Worm (Caenorhabditis elegans) whole organism, mixed stage, embryonic: ENCODE data around the gene nhl-1.

Experiments used
- M03D4.4 ChIP-seq: sonication (generic microtip); optimal IDR thresholded peaks from 2 replicates; lab custom pipeline; 2017; ENCODE audit warnings: mild to moderate bottlenecking, missing genetic modification characterization, missing compliant biosample characterization
- ceh-39 ChIP-seq: fragments of 150-350 bp; optimal IDR thresholded peaks from 2 replicates; lab custom pipeline; 2014; ENCODE audit warnings: missing biosample characterization, missing genetic modification characterization
- ceh-43 ChIP-seq: fragments of 200-800 bp; sonication (Bioruptor generic); optimal IDR thresholded peaks from 2 replicates; lab custom pipeline; 2018; ENCODE audit warnings: mild to moderate bottlenecking, missing genetic modification characterization, moderate library complexity, missing compliant biosample characterization
- ceh-83 ChIP-seq: fragments of 200-800 bp; sonication (Bioruptor generic); optimal IDR thresholded peaks from 2 replicates; lab custom pipeline; 2018; ENCODE audit warnings: mild to moderate bottlenecking, missing genetic modification characterization, missing compliant biosample characterization
- ces-1 ChIP-seq: fragments of 150-350 bp; optimal IDR thresholded peaks from 2 replicates; lab custom pipeline; 2014; ENCODE audit warnings: missing biosample characterization, missing genetic modification reagents, missing genetic modification characterization
- cnd-1 ChIP-seq: fragments of 200-800 bp; sonication (Bioruptor generic); optimal IDR thresholded peaks from 2 replicates; lab custom pipeline; 2018; ENCODE audit warnings: mild to moderate bottlenecking, missing genetic modification characterization, missing compliant biosample characterization
- drap-1 ChIP-seq: fragments of 200-800 bp; sonication (Bioruptor generic); optimal IDR thresholded peaks from 3 replicates; lab custom pipeline; 2018; ENCODE audit warnings: mild to moderate bottlenecking, missing genetic modification characterization, missing compliant biosample characterization
- elt-1 ChIP-seq: sonication (generic microtip); optimal IDR thresholded peaks from 2 replicates; lab custom pipeline; 2017; ENCODE audit warnings: missing genetic modification characterization, mild to moderate bottlenecking, missing compliant biosample characterization, antibody characterized with exemption, moderate library complexity, borderline replicate concordance; ENCODE audit not compliant: insufficient read depth
- elt-3 ChIP-seq: fragments of 150-350 bp; optimal IDR thresholded peaks from 2 replicates; lab custom pipeline; 2014; ENCODE audit warnings: missing biosample characterization, missing genetic modification characterization
- flh-1 ChIP-seq: fragments of 200-800 bp; sonication (Bioruptor generic); optimal IDR thresholded peaks from 2 replicates; lab custom pipeline; 2018; ENCODE audit warnings: mild to moderate bottlenecking, missing genetic modification characterization, moderate library complexity, missing compliant biosample characterization
- ham-2 ChIP-seq: fragments of 200-800 bp; sonication (Bioruptor generic); optimal IDR thresholded peaks from 2 replicates; lab custom pipeline; 2018; ENCODE audit warnings: mild to moderate bottlenecking, missing genetic modification characterization, missing compliant biosample characterization
- lin-13 ChIP-seq: fragments of 150-350 bp; optimal IDR thresholded peaks from 2 replicates; lab custom pipeline; 2014; ENCODE audit warnings: missing biosample characterization, missing genetic modification characterization
- lin-32 ChIP-seq: fragments of 200-800 bp; sonication (Bioruptor generic); optimal IDR thresholded peaks from 2 replicates; lab custom pipeline; 2018; ENCODE audit warnings: mild to moderate bottlenecking, missing genetic modification characterization, missing compliant biosample characterization
- lsy-2 ChIP-seq: fragments of 150-350 bp; optimal IDR thresholded peaks from 2 replicates; lab custom pipeline; 2014; ENCODE audit warnings: missing biosample characterization, missing genetic modification characterization
- mab-5 ChIP-seq: fragments of 150-350 bp; optimal IDR thresholded peaks from 2 replicates; lab custom pipeline; 2014; ENCODE audit warnings: missing biosample characterization, missing genetic modification characterization
- mep-1 ChIP-seq: fragments of 150-350 bp; optimal IDR thresholded peaks from 2 replicates; lab custom pipeline; 2017; ENCODE audit warnings: missing biosample characterization, missing genetic modification reagents, missing genetic modification characterization, inconsistent platforms
- mls-2 ChIP-seq: sonication (generic microtip); optimal IDR thresholded peaks from 2 replicates; lab custom pipeline; 2016; ENCODE audit warnings: mild to moderate bottlenecking, missing genetic modification characterization, moderate library complexity, missing compliant biosample characterization
- nhr-12 ChIP-seq: fragments of 150-350 bp; optimal IDR thresholded peaks from 2 replicates; lab custom pipeline; 2014; ENCODE audit warnings: missing biosample characterization, missing genetic modification characterization
- nhr-2 ChIP-seq: fragments of 150-350 bp; optimal IDR thresholded peaks from 2 replicates; lab custom pipeline; 2014; ENCODE audit warnings: missing biosample characterization, missing genetic modification characterization
- nhr-237 ChIP-seq: fragments of 150-350 bp; optimal IDR thresholded peaks from 2 replicates; lab custom pipeline; 2014; ENCODE audit warnings: missing biosample characterization, missing genetic modification characterization
- nhr-28 ChIP-seq: fragments of 150-350 bp; optimal IDR thresholded peaks from 2 replicates; lab custom pipeline; 2014; ENCODE audit warnings: missing biosample characterization, missing genetic modification characterization
- nhr-76 ChIP-seq: sonication (generic microtip); optimal IDR thresholded peaks from 2 replicates; lab custom pipeline; 2017; ENCODE audit warnings: missing biosample characterization, missing genetic modification characterization
- pha-4 ChIP-seq: fragments of 150-350 bp; optimal IDR thresholded peaks from 2 replicates; lab custom pipeline; 2018; ENCODE audit warnings: missing biosample characterization, missing genetic modification reagents, missing genetic modification characterization
- sem-2 ChIP-seq: fragments of 200-800 bp; sonication (Bioruptor generic); optimal IDR thresholded peaks from 2 replicates; lab custom pipeline; 2018; ENCODE audit warnings: mild to moderate bottlenecking, missing genetic modification characterization, missing compliant biosample characterization
- snpc-4 ChIP-seq: fragments of 150-350 bp; optimal IDR thresholded peaks from 2 replicates; lab custom pipeline; 2014; ENCODE audit warnings: missing biosample characterization, missing genetic modification characterization
- sptf-1 ChIP-seq: sonication (generic microtip); optimal IDR thresholded peaks from 2 replicates; lab custom pipeline; 2017; ENCODE audit warnings: mild to moderate bottlenecking, missing genetic modification characterization, moderate library complexity, missing compliant biosample characterization
- tbx-8 ChIP-seq: fragments of 200-800 bp; sonication (Bioruptor generic); optimal IDR thresholded peaks from 2 replicates; lab custom pipeline; 2018; ENCODE audit warnings: mild to moderate bottlenecking, missing genetic modification characterization, moderate library complexity, missing compliant biosample characterization
- unc-120 ChIP-seq: sonication (generic microtip); optimal IDR thresholded peaks from 2 replicates; lab custom pipeline; 2017; ENCODE audit warnings: missing genetic modification characterization, missing compliant biosample characterization; ENCODE audit not compliant: poor library complexity, severe bottlenecking
- unc-39 ChIP-seq: fragments of 150-350 bp; optimal IDR thresholded peaks from 2 replicates; lab custom pipeline; 2014; ENCODE audit warnings: missing biosample characterization, missing genetic modification characterization
- unc-62 ChIP-seq: fragments of 150-350 bp; optimal IDR thresholded peaks from 2 replicates; lab custom pipeline; 2014; ENCODE audit warnings: missing biosample characterization, missing genetic modification reagents, missing genetic modification characterization
- zip-8 ChIP-seq: fragments of 150-350 bp; optimal IDR thresholded peaks from 2 replicates; lab custom pipeline; 2014; ENCODE audit warnings: missing biosample characterization, missing genetic modification characterization
- ztf-11 ChIP-seq: fragments of 150-350 bp; optimal IDR thresholded peaks from 2 replicates; lab custom pipeline; 2014; ENCODE audit warnings: missing biosample characterization, missing genetic modification characterization

nhl-1 gene

ce11 chrIII:9177874-9178273, 24.2 kb upstream of the nhl-1 start:
- TF ChIP-seq lin-13 (tag; lab: Kevin White, UChicago) = no peak
- TF ChIP-seq unc-62 (GFP tag; lab: Kevin White, UChicago) = peak; percentile 58

DNA sequence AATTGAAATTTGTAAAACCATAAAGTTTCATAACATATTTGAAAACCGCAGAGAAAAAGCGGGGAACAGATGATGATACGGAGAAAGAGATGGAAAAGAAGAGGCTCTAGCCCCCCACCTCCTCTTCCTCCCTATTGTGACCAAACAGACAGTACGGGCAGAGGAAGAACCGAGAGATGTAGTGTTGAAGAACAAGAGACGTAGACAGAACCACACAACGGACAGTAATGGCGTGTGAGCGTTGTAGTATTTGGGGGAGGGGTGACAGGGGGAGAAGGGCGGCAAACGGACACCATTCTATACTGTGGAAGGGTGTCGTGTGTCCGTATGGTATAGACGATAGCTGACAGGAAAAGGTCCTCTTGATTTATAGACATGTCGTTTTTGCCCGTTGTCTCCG, 22.3 kb upstream of the nhl-1 start:
- TF ChIP-seq unc-120 (tag; lab: Kevin White, UChicago) = no peak
- TF ChIP-seq ham-2 (GFP tag; lab: Kevin White, UChicago) = peak; percentile 24
- no peak for TF ChIP-seq drap-1 (GFP tag; lab: Kevin White, UChicago)
- no peak for TF ChIP-seq ceh-43 (GFP tag; lab: Kevin White, UChicago)
- no peak for TF ChIP-seq nhr-237 (tag; lab: Kevin White, UChicago)
- TF ChIP-seq nhr-12 = no peak
- TF ChIP-seq tbx-8 (GFP tag; lab: Kevin White, UChicago) = no peak
- TF ChIP-seq flh-1 (GFP tag; lab: Kevin White, UChicago) = no peak
- no peak for TF ChIP-seq pha-4 (tag; lab: Kevin White, UChicago)
- TF ChIP-seq nhr-28 (tag; lab: Kevin White, UChicago) = no peak
- no peak for TF ChIP-seq zip-8 (tag; lab: Kevin White, UChicago)
- TF ChIP-seq ztf-11 = no peak
- TF ChIP-seq mep-1 = no peak
- peak; percentile 58 for TF ChIP-seq unc-62 (GFP tag; lab: Kevin White, UChicago)
- peak; percentile 21 for TF ChIP-seq mls-2 (tag; lab: Kevin White, UChicago)
- TF ChIP-seq unc-39 (tag; lab: Kevin White, UChicago) = no peak
- no peak for TF ChIP-seq snpc-4
- TF ChIP-seq cnd-1 (tag; lab: Kevin White, UChicago) = peak; percentile 4
- TF ChIP-seq sptf-1 (tag; lab: Kevin White, UChicago) = peak; percentile 24
- TF ChIP-seq elt-3 (tag; lab: Kevin White, UChicago) = no peak
- TF ChIP-seq lin-13 (tag; lab: Kevin White, UChicago) = no peak
- peak; percentile 85 for TF ChIP-seq nhr-2 (tag; lab: Kevin White, UChicago)
- no peak for TF ChIP-seq ceh-83
- no peak for TF ChIP-seq mab-5 (tag; lab: Kevin White, UChicago)

- no peak for TF ChIP-seq tbx-8 (GFP tag; lab: Kevin White, UChicago)
- TF ChIP-seq lsy-2 (tag; lab: Kevin White, UChicago) = no peak
- no peak for TF ChIP-seq mab-5 (tag; lab: Kevin White, UChicago)
- TF ChIP-seq lin-32 (GFP tag; lab: Kevin White, UChicago) = no peak
- TF ChIP-seq ceh-83 = no peak
- TF ChIP-seq ztf-11 = no peak
- no peak for TF ChIP-seq nhr-237 (tag; lab: Kevin White, UChicago)
- no peak for TF ChIP-seq unc-120 (tag; lab: Kevin White, UChicago)
- TF ChIP-seq unc-62 (GFP tag; lab: Kevin White, UChicago) = no peak
- TF ChIP-seq flh-1 (GFP tag; lab: Kevin White, UChicago) = no peak
- TF ChIP-seq nhr-28 (tag; lab: Kevin White, UChicago) = no peak
- no peak for TF ChIP-seq M03D4.4 (tag; lab: Kevin White, UChicago)
- no peak for TF ChIP-seq snpc-4
- no peak for TF ChIP-seq unc-39 (tag; lab: Kevin White, UChicago)
- TF ChIP-seq elt-3 (tag; lab: Kevin White, UChicago) = no peak
- TF ChIP-seq sptf-1 (tag; lab: Kevin White, UChicago) = no peak
- no peak for TF ChIP-seq nhr-2 (tag; lab: Kevin White, UChicago)
- no peak for TF ChIP-seq ceh-39 (tag; lab: Kevin White, UChicago)
Observed at ce11 chrIII:9173239-9173638, 19.5 kb upstream of the nhl-1 start.

DNA sequence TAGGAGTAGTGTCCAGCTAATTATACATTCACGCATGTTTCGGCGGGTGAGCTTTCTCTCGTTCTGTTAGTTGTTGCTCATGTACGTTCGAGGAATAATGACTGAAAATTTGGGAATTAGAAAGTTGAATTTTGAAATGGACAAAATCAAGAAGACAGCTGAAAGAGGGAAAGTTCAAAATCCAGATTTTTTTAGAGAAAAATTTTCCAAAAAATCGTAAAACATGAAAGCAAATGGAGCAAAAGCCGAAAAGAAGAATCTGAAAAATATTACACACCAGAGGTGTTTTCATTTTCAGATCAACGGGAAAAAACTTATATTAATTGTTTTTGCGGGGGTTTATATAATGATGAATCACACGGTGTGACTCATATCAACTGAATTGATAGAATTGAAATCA, 19.0 kb upstream of the nhl-1 start, which contains the start of gene ina-1:
TSS of gene ina-1 (minus strand) at position 101 of the 400 bp plus-strand sequence.
- TF ChIP-seq lin-32 (GFP tag; lab: Kevin White, UChicago) (no peak), drap-1 (GFP tag; lab: Kevin White, UChicago) (no peak), lsy-2 (tag; lab: Kevin White, UChicago) (no peak), pha-4 (tag; lab: Kevin White, UChicago) (no peak), cnd-1 (tag; lab: Kevin White, UChicago) (no peak), elt-1 (tag; lab: Kevin White, UChicago) (no peak), lin-13 (tag; lab: Kevin White, UChicago) (no peak), nhr-76 (tag; lab: Kevin White, UChicago) (no peak), ces-1 (GFP tag; lab: Kevin White, UChicago) (no peak), unc-62 (GFP tag; lab: Kevin White, UChicago) (no peak), ztf-11 (no peak), sem-2 (no peak), M03D4.4 (tag; lab: Kevin White, UChicago) (no peak), ham-2 (GFP tag; lab: Kevin White, UChicago) (no peak), mls-2 (tag; lab: Kevin White, UChicago) (no peak), nhr-12 (no peak), unc-120 (tag; lab: Kevin White, UChicago) (no peak)
- TF ChIP-seq, all 35 proteins: peak for 0
